Worm (Caenorhabditis elegans) whole organism, early embryonic: ENCODE data around the gene C06H2.7.

ENCODE experiments used
- B0310.2 ChIP-seq: sonication (generic microtip); optimal IDR thresholded peaks from 2 replicates; lab custom pipeline; 2016; ENCODE audit warnings: mild to moderate bottlenecking, missing genetic modification characterization, missing compliant biosample characterization
- F13C5.2 ChIP-seq: sonication (generic microtip); optimal IDR thresholded peaks from 2 replicates; lab custom pipeline; 2017; ENCODE audit warnings: mild to moderate bottlenecking, missing genetic modification characterization, inconsistent platforms, missing compliant biosample characterization
- aly-1 ChIP-seq: sonication (generic microtip); optimal IDR thresholded peaks from 2 replicates; lab custom pipeline; 2016; ENCODE audit warnings: missing genetic modification characterization, missing compliant biosample characterization
- ama-1 ChIP-seq: fragments of 150-350 bp; optimal IDR thresholded peaks from 2 replicates; lab custom pipeline; 2014
- ceh-13 ChIP-seq: fragments of 200-800 bp; sonication (Bioruptor generic); optimal IDR thresholded peaks from 2 replicates; lab custom pipeline; 2018; ENCODE audit warnings: mild to moderate bottlenecking, missing genetic modification characterization, missing compliant biosample characterization
- ceh-36 ChIP-seq: sonication (generic microtip); optimal IDR thresholded peaks from 2 replicates; lab custom pipeline; 2016; ENCODE audit warnings: missing genetic modification characterization, inconsistent platforms, missing compliant biosample characterization
- ets-7 ChIP-seq: sonication (generic microtip); optimal IDR thresholded peaks from 2 replicates; lab custom pipeline; 2016; ENCODE audit warnings: missing genotype, missing genetic modification characterization, missing compliant biosample characterization
- flt-1 ChIP-seq: fragments of 200-800 bp; sonication (Bioruptor generic); IDR thresholded peaks from 2 replicates; pipeline ENCODE4 v1.3.6; 2022; ENCODE audit warnings: missing genetic modification characterization, missing compliant biosample characterization
- hmbx-1 ChIP-seq: sonication (generic microtip); optimal IDR thresholded peaks from 2 replicates; lab custom pipeline; 2016; ENCODE audit warnings: mild to moderate bottlenecking, missing genetic modification characterization, missing compliant biosample characterization
- hmg-4 ChIP-seq: fragments of 200-800 bp; sonication (Bioruptor generic); optimal IDR thresholded peaks from 2 replicates; lab custom pipeline; 2018; ENCODE audit warnings: mild to moderate bottlenecking, missing genetic modification characterization, missing compliant biosample characterization
- hnd-1 ChIP-seq: sonication (generic microtip); optimal IDR thresholded peaks from 2 replicates; lab custom pipeline; 2016; ENCODE audit warnings: missing genetic modification characterization, missing compliant biosample characterization
- pes-1 ChIP-seq: fragments of 200-800 bp; sonication (Bioruptor generic); IDR thresholded peaks from 2 replicates; pipeline ENCODE4 v1.3.6; 2022; ENCODE audit warnings: missing genetic modification reagents, missing genetic modification characterization, missing compliant biosample characterization
- scrt-1 ChIP-seq: fragments of 200-800 bp; sonication (Bioruptor generic); IDR thresholded peaks from 2 replicates; pipeline ENCODE4 v1.3.6; 2022; ENCODE audit warnings: missing genetic modification characterization, missing compliant biosample characterization
- sea-1 ChIP-seq: fragments of 200-800 bp; sonication (Bioruptor generic); conservative IDR thresholded peaks from 2 replicates; pipeline ENCODE4 v1.3.6; 2022; ENCODE audit warnings: missing genetic modification characterization, missing compliant biosample characterization
- tbx-11 ChIP-seq: fragments of 200-800 bp; sonication (Bioruptor generic); IDR thresholded peaks from 2 replicates; pipeline ENCODE4 v1.3.6; 2022; ENCODE audit warnings: missing genetic modification characterization, missing compliant biosample characterization
- tbx-37 ChIP-seq: fragments of 200-800 bp; sonication (Bioruptor generic); conservative IDR thresholded peaks from 2 replicates; pipeline ENCODE4 v1.3.6; 2022; ENCODE audit warnings: missing genetic modification reagents, missing genetic modification characterization, missing compliant biosample characterization
- tra-4 ChIP-seq: sonication (generic microtip); optimal IDR thresholded peaks from 2 replicates; lab custom pipeline; 2017; ENCODE audit warnings: missing genetic modification characterization, missing compliant biosample characterization

C06H2.7 gene

DNA sequence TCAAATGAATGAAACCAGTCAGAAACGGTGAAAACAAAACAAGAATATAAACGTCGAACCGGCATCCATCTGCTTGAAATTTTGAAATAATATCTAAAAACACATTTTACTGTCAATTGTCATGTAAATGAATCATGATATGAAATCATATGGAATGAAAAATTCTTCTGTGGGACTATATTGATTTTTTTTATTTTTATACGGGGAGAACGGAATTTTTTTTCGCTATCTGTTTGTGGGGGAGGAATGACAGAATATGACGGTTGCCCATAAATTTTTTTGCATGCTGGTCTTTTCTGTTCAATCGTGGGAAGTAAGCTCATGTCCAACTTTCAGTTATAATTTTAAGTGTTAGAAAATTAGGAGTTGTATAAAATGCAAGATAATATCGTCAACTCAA lies at the start of gene C06H2.7:
C06H2.7 (minus strand) TSS at position 101 of the 400 bp plus-strand sequence.
- no peak for TF ChIP-seq hmbx-1 (tag; lab: Kevin White, UChicago)
- no peak for TF ChIP-seq tbx-11 (GFP tag; lab: Robert Waterston, UW)
- TF ChIP-seq hmg-4, result no peak
- TF ChIP-seq pes-1 (GFP tag; lab: Robert Waterston, UW), result no peak
- TF ChIP-seq tra-4 (tag; lab: Kevin White, UChicago), result no peak
- TF ChIP-seq flt-1 (GFP tag; lab: Robert Waterston, UW), result no peak
- TF ChIP-seq B0310.2, result no peak
- TF ChIP-seq ets-7 (tag; lab: Kevin White, UChicago), result no peak
- TF ChIP-seq sea-1, result no peak
- no peak for TF ChIP-seq ceh-13 (GFP tag; lab: Kevin White, UChicago)
- no peak for TF ChIP-seq hnd-1 (tag; lab: Kevin White, UChicago)
- no peak for TF ChIP-seq F13C5.2 (tag; lab: Kevin White, UChicago)

DNA sequence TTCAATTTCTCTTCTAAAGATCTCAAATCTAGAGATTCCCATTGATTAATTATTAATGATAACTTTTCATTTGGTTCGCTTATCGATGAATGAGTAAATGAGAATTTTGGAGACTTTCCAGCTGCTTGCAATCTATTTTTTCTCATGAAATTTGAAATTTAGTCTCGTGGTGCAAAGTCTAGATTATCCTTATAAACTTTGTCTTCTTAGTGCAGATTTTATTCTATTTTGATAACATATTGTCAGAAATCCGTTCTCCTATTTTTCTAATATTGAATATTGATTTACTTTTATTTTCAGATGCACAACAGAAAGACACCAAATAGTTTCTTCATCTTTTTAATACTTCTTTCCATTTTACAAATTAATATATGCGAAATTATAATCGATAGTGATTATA lies 46.4 kb upstream of the C06H2.7 start, which contains the start of gene lgc-49:
lgc-49 (plus strand) TSS at position 301 of the 400 bp plus-strand sequence.
- TF ChIP-seq hnd-1 (tag; lab: Kevin White, UChicago) (no peak), tra-4 (tag; lab: Kevin White, UChicago) (no peak)

DNA sequence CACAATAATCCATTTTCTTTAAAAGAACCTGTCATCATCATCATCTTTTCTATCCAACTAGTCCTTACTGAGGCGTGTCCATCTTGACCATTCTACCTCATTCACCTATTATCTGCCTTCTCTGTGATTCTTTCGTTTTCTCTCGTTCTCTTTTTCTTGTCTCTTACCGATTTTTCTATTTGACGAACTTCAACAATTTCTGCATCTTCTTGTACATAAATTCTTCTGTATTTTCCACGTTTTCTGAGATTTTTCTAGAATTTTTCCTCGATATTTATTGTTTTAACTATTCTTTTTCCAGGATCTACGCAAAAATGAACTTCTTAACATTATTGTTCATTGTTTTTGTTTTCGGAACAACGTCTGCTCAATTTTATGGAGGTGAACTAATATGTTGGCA lies 38.3 kb upstream of the C06H2.7 start, which contains the start of gene cnc-10:
cnc-10 (plus strand) TSS at position 301 of the 400 bp plus-strand sequence.
- no peak for TF ChIP-seq hnd-1 (tag; lab: Kevin White, UChicago)
- no peak for TF ChIP-seq ama-1 (lab: Kevin White, UChicago)
- no peak for TF ChIP-seq ceh-36 (tag; lab: Kevin White, UChicago)
- TF ChIP-seq aly-1 (tag; lab: Kevin White, UChicago), result no peak
- TF ChIP-seq tbx-37, result no peak

DNA sequence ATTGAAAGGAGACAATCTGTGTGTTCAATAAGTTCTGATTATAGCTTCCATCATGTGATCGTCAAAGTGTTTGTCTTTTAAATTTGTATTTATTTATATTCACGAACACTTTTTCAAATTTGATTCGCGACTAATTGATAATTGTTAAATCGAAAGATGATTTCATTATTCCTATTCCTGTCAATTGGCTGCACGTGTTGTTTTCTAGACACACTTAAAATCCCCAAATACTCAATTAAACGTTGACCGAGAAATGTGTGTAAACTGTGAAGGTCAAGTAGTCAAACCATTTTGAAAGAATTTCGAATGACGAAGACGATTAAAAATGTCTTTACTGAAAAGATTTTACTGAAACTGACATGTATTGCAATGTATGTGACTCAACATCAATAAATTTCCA lies 36.4 kb upstream of the C06H2.7 start:
- no peak for TF ChIP-seq ets-7 (tag; lab: Kevin White, UChicago)
- TF ChIP-seq ceh-36 (tag; lab: Kevin White, UChicago), result no peak
- no peak for TF ChIP-seq hmg-4
- no peak for TF ChIP-seq F13C5.2 (tag; lab: Kevin White, UChicago)
- no peak for TF ChIP-seq flt-1 (GFP tag; lab: Robert Waterston, UW)
- TF ChIP-seq scrt-1 (GFP tag; lab: Robert Waterston, UW), result no peak
- TF ChIP-seq B0310.2, result no peak

DNA sequence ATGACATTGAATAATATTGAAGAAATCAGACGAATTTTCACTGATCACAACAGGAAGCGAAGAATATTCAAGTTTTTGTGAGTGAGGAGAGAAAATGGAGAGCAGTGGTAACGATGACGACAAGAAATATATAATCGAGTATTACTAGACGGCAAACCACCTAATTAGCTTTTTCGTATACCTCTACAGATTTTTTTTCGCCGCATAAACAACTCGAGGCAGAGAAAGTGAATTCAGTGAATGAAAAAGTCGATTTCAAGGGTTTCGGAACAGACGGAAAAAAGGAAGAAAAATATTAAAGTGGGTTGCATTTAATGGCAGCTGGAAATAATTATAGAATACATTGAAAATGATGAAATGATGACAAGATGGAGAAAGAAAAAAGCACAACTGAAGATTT lies 33.0 kb upstream of the C06H2.7 start, which contains the start of gene gpa-1:
gpa-1 (minus strand) TSS at position 101 of the 400 bp plus-strand sequence.
- no peak for TF ChIP-seq hmbx-1 (tag; lab: Kevin White, UChicago)
- no peak for TF ChIP-seq ets-7 (tag; lab: Kevin White, UChicago)
- no peak for TF ChIP-seq tbx-11 (GFP tag; lab: Robert Waterston, UW)
- no peak for TF ChIP-seq F13C5.2 (tag; lab: Kevin White, UChicago)
- TF ChIP-seq hnd-1 (tag; lab: Kevin White, UChicago), result no peak
- TF ChIP-seq tra-4 (tag; lab: Kevin White, UChicago), result no peak
- TF ChIP-seq flt-1 (GFP tag; lab: Robert Waterston, UW), result no peak
- no peak for TF ChIP-seq sea-1
- TF ChIP-seq scrt-1 (GFP tag; lab: Robert Waterston, UW), result no peak

DNA sequence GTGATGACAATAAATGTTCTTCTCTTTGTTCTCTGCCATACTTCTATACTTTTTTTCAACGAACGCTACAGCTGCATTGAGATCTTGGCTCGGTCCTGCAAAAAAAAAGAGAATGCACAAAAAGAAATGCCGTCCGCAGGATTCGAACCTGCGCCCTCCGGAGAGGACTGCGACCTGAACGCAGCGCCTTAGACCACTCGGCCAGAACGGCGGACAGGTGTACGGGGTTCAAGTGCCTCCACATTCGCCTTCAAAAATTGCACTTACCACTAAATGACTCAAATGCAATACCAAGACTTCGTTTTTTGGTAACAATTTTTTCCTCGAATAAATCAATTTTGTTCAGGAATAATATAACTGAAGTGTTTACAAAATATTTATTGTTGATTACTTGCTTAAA lies 30.1 kb upstream of the C06H2.7 start:
- no peak for TF ChIP-seq tbx-37
- no peak for TF ChIP-seq ceh-36 (tag; lab: Kevin White, UChicago)
- TF ChIP-seq hmbx-1 (tag; lab: Kevin White, UChicago), result no peak
- no peak for TF ChIP-seq sea-1
- TF ChIP-seq pes-1 (GFP tag; lab: Robert Waterston, UW), result no peak; the same call in 1 of the 2 replicates
- no peak for TF ChIP-seq aly-1 (tag; lab: Kevin White, UChicago)
- no peak for TF ChIP-seq flt-1 (GFP tag; lab: Robert Waterston, UW)

DNA sequence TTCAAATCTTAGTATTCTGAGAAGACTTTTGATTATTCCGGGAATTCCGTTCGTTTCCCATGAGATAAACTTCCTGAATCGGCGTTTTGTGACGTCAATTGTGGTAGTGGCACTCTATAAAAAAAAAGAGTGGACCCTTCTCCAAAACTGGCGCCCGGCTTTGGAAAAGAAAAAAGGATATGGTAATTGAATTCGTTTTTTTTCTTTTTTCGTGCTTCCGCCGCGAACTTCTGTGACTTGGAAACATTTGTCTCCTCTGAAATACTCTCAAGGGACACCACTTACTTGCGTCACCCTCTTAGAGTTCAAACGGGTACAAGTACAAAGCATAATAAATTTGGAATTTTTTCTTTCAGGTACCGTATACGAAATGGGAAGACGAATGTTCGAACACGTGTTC lies 28.1 kb upstream of the C06H2.7 start:
- TF ChIP-seq B0310.2 (no peak), hmg-4 (no peak)

DNA sequence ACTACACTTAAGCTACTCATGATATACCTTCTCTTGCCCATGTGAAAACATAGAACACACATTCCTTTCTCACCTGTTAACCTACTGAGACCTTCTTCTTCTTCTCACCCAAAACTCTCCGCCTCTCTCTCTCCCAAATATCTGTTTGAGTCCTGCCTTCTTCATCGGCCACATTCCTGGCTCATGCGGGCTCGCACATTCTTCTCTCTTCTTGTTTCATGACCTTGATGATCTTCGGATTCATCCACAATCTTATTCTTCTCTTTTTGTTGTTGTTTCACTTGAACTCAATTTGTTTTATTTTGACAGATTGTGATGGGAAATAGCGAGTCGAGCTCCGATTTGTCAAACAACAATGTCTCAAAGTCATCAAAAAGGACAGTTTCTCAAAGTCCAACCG lies 27.3 kb upstream of the C06H2.7 start, which contains the start of gene T19C4.5:
T19C4.5 (plus strand) TSS at position 308 of the 400 bp plus-strand sequence.
- TF ChIP-seq flt-1 (GFP tag; lab: Robert Waterston, UW), result no peak
- TF ChIP-seq tbx-37, result no peak
- TF ChIP-seq hmg-4, result no peak
- TF ChIP-seq pes-1 (GFP tag; lab: Robert Waterston, UW), result no peak
- TF ChIP-seq aly-1 (tag; lab: Kevin White, UChicago), result no peak
- TF ChIP-seq ceh-36 (tag; lab: Kevin White, UChicago), result no peak
- no peak for TF ChIP-seq hnd-1 (tag; lab: Kevin White, UChicago)
- TF ChIP-seq F13C5.2 (tag; lab: Kevin White, UChicago), result no peak
- no peak for TF ChIP-seq ama-1 (lab: Kevin White, UChicago)
- no peak for TF ChIP-seq ceh-13 (GFP tag; lab: Kevin White, UChicago)
- TF ChIP-seq tbx-11 (GFP tag; lab: Robert Waterston, UW), result no peak
- no peak for TF ChIP-seq sea-1
